Fruit fly (Drosophila melanogaster) whole organism, embryonic: Measurements from ENCODE around the gene CG2652.

Source experiments
- Antp ChIP-seq: fragments of 200-800 bp; sonication (Bioruptor generic); optimal IDR thresholded peaks from 3 replicates; lab custom pipeline; 2016; ENCODE audit warnings: missing biosample characterization, missing genetic modification characterization
- Asciz ChIP-seq: fragments of 200-800 bp; sonication (Bioruptor generic); optimal IDR thresholded peaks from 2 replicates; lab custom pipeline; 2017; ENCODE audit warnings: missing biosample characterization, mild to moderate bottlenecking, missing genetic modification characterization, missing genetic modification reagents
- C15 ChIP-seq: fragments of 200-800 bp; sonication (Bioruptor generic); IDR thresholded peaks from 3 replicates; pipeline ENCODE4 v1.3.6; 2022; ENCODE audit warnings: missing biosample characterization, missing genetic modification characterization
- CG10654 ChIP-seq: fragments of 200-800 bp; sonication (Bioruptor generic); optimal IDR thresholded peaks from 2 replicates; lab custom pipeline; 2016; ENCODE audit warnings: missing biosample characterization, missing genetic modification characterization
- CG11398 ChIP-seq: fragments of 200-800 bp; sonication (Bioruptor generic); optimal IDR thresholded peaks from 2 replicates; lab custom pipeline; 2016; ENCODE audit warnings: missing biosample characterization, missing genetic modification characterization
- CG12219 ChIP-seq: fragments of 200-800 bp; sonication (Bioruptor generic); optimal IDR thresholded peaks from 3 replicates; lab custom pipeline; 2018; ENCODE audit warnings: missing biosample characterization, mild to moderate bottlenecking, missing genetic modification characterization
- CG13296 ChIP-seq: fragments of 200-800 bp; sonication (Bioruptor generic); optimal IDR thresholded peaks from 3 replicates; lab custom pipeline; 2018; ENCODE audit warnings: missing biosample characterization, mild to moderate bottlenecking, missing genetic modification characterization
- CG14667 ChIP-seq: fragments of 200-800 bp; sonication (Bioruptor generic); IDR thresholded peaks from 2 replicates; pipeline ENCODE4 v1.3.6; 2022; ENCODE audit warnings: missing biosample characterization, missing genetic modification characterization
- CG15601 ChIP-seq: fragments of 200-800 bp; sonication (Bioruptor generic); optimal IDR thresholded peaks from 3 replicates; lab custom pipeline; 2019; ENCODE audit warnings: missing biosample characterization, mild to moderate bottlenecking, missing genetic modification characterization, moderate library complexity
- CG17328 ChIP-seq: fragments of 200-800 bp; sonication (Bioruptor generic); IDR thresholded peaks from 2 replicates; pipeline ENCODE4 v1.3.6; 2022; ENCODE audit warnings: missing biosample characterization, missing genetic modification characterization
- CG18619 ChIP-seq: fragments of 200-800 bp; sonication (Bioruptor generic); optimal IDR thresholded peaks from 3 replicates; lab custom pipeline; 2017; ENCODE audit warnings: missing biosample characterization, mild to moderate bottlenecking, missing genetic modification characterization
- CG18764 ChIP-seq: fragments of 200-800 bp; sonication (Bioruptor generic); optimal IDR thresholded peaks from 3 replicates; lab custom pipeline; 2016; ENCODE audit warnings: missing biosample characterization, missing genetic modification characterization
- CG2712 ChIP-seq: fragments of 200-800 bp; optimal IDR thresholded peaks from 3 replicates; lab custom pipeline; 2019; ENCODE audit warnings: missing biosample characterization, mild to moderate bottlenecking, missing genetic modification characterization, moderate library complexity
- CG3065 ChIP-seq: fragments of 200-800 bp; sonication (Bioruptor generic); optimal IDR thresholded peaks from 2 replicates; lab custom pipeline; 2016; ENCODE audit warnings: missing biosample characterization, missing genetic modification characterization
- CG3995 ChIP-seq: fragments of 200-800 bp; sonication (Bioruptor generic); optimal IDR thresholded peaks from 3 replicates; lab custom pipeline; 2016; ENCODE audit warnings: missing biosample characterization, missing genetic modification characterization
- CG4404 ChIP-seq: fragments of 200-800 bp; sonication (Bioruptor generic); IDR thresholded peaks from 2 replicates; pipeline ENCODE4 v1.3.6; 2022; ENCODE audit warnings: missing biosample characterization, missing genetic modification characterization
- CG8089 ChIP-seq: fragments of 200-800 bp; sonication (Bioruptor generic); optimal IDR thresholded peaks from 3 replicates; lab custom pipeline; 2016; ENCODE audit warnings: missing biosample characterization, missing genetic modification characterization
- CG9727 ChIP-seq: fragments of 200-800 bp; sonication (Bioruptor generic); optimal IDR thresholded peaks from 3 replicates; lab custom pipeline; 2017; ENCODE audit warnings: missing biosample characterization, mild to moderate bottlenecking, missing genetic modification characterization
- CG9797 ChIP-seq: fragments of 200-800 bp; sonication (Bioruptor generic); optimal IDR thresholded peaks from 3 replicates; lab custom pipeline; 2018; ENCODE audit warnings: missing biosample characterization, mild to moderate bottlenecking, missing genetic modification characterization
- CG9876 ChIP-seq: fragments of 200-800 bp; sonication (Bioruptor generic); optimal IDR thresholded peaks from 2 replicates; lab custom pipeline; 2016; ENCODE audit warnings: missing biosample characterization, missing genetic modification characterization
- Camta ChIP-seq: fragments of 200-800 bp; sonication (Bioruptor generic); optimal IDR thresholded peaks from 2 replicates; lab custom pipeline; 2016; ENCODE audit warnings: missing biosample characterization, missing genetic modification characterization
- Deaf1 ChIP-seq: fragments of 200-800 bp; optimal IDR thresholded peaks from 3 replicates; lab custom pipeline; 2019; ENCODE audit warnings: missing biosample characterization, mild to moderate bottlenecking, missing genetic modification characterization, moderate library complexity
- Fer1 ChIP-seq: fragments of 200-800 bp; sonication (Bioruptor generic); optimal IDR thresholded peaks from 2 replicates; lab custom pipeline; 2017; ENCODE audit warnings: missing biosample characterization, mild to moderate bottlenecking, missing genetic modification characterization
- HLH54F ChIP-seq: fragments of 200-800 bp; sonication (Bioruptor generic); optimal IDR thresholded peaks from 3 replicates; lab custom pipeline; 2016; ENCODE audit warnings: missing biosample characterization, missing genetic modification characterization
- Lim3 ChIP-seq: fragments of 200-800 bp; sonication (Bioruptor generic); IDR thresholded peaks from 2 replicates; pipeline ENCODE4 v1.3.6; 2022; ENCODE audit warnings: missing biosample characterization, missing genetic modification characterization
- Ptx1 ChIP-seq: fragments of 200-800 bp; sonication (Bioruptor generic); IDR thresholded peaks from 2 replicates; pipeline ENCODE4 v1.3.6; 2022; ENCODE audit warnings: missing biosample characterization, missing genetic modification characterization
- Sox102F ChIP-seq: fragments of 200-800 bp; sonication (Bioruptor generic); optimal IDR thresholded peaks from 2 replicates; lab custom pipeline; 2018; ENCODE audit warnings: missing biosample characterization, mild to moderate bottlenecking, missing genetic modification characterization, moderate library complexity
- Trl ChIP-seq, 3 experiments: fragments of >200 bp in 2 of 3; fragments of 200-800 bp in 1 of 3; sonication (Bioruptor generic) in 1 of 3; optimal IDR thresholded peaks; 2 replicates in 1 of 3; 3 replicates in 2 of 3; lab custom pipeline; 2016 to 2017; ENCODE audit warnings: missing biosample characterization in 1 of 3, missing genetic modification characterization in 1 of 3
- Xbp1 ChIP-seq: fragments of 200-800 bp; sonication (Bioruptor generic); optimal IDR thresholded peaks from 3 replicates; lab custom pipeline; 2016; ENCODE audit warnings: missing biosample characterization, mild to moderate bottlenecking, missing genetic modification characterization
- ab ChIP-seq: fragments of 200-800 bp; sonication (Bioruptor generic); optimal IDR thresholded peaks from 2 replicates; lab custom pipeline; 2016; ENCODE audit warnings: missing biosample characterization, missing genetic modification characterization
- abd-A ChIP-seq: fragments of 200-800 bp; sonication (Bioruptor generic); optimal IDR thresholded peaks from 3 replicates; lab custom pipeline; 2019; ENCODE audit warnings: missing biosample characterization, mild to moderate bottlenecking, missing genetic modification characterization, moderate library complexity
- bsh ChIP-seq, 2 experiments: fragments of 200-800 bp; sonication (Bioruptor generic); optimal IDR thresholded peaks; 2 replicates each; lab custom pipeline; 2017 to 2018; ENCODE audit warnings: mild to moderate bottlenecking in 2 of 2, missing biosample characterization in 2 of 2, missing genetic modification characterization in 2 of 2, moderate library complexity in 1 of 2
- dimm ChIP-seq: fragments of 200-800 bp; sonication (Bioruptor generic); IDR thresholded peaks from 2 replicates; pipeline ENCODE4 v1.3.6; 2022; ENCODE audit warnings: missing biosample characterization, missing genetic modification characterization
- disco-r ChIP-seq: fragments of 200-800 bp; sonication (Bioruptor generic); optimal IDR thresholded peaks from 2 replicates; lab custom pipeline; 2016; ENCODE audit warnings: missing biosample characterization, missing genetic modification characterization
- grn ChIP-seq: fragments of 200-800 bp; sonication (Bioruptor generic); optimal IDR thresholded peaks from 3 replicates; lab custom pipeline; 2017; ENCODE audit warnings: missing biosample characterization, missing genetic modification characterization
- gsb ChIP-seq: fragments of 200-800 bp; sonication (Bioruptor generic); IDR thresholded peaks from 2 replicates; pipeline ENCODE4 v1.3.6; 2022; ENCODE audit warnings: missing biosample characterization, missing genetic modification characterization
- hkb ChIP-seq, 2 experiments: fragments of 200-800 bp in 1 of 2; fragments of >200 bp in 1 of 2; sonication (Bioruptor generic) in 1 of 2; IDR thresholded peaks in 1 of 2; optimal IDR thresholded peaks in 1 of 2; 2 replicates each; pipeline versions ENCODE4 v1.3.6 to Lab custom; 2017 to 2022; ENCODE audit warnings: missing biosample characterization in 1 of 2, missing genetic modification characterization in 1 of 2
- lab ChIP-seq: fragments of 200-800 bp; sonication (Bioruptor generic); optimal IDR thresholded peaks from 3 replicates; lab custom pipeline; 2017; ENCODE audit warnings: missing biosample characterization, missing genetic modification characterization, mild to moderate bottlenecking, moderate library complexity, missing genetic modification reagents
- lbe ChIP-seq: fragments of 200-800 bp; sonication (Bioruptor generic); optimal IDR thresholded peaks from 2 replicates; lab custom pipeline; 2016; ENCODE audit warnings: missing biosample characterization, mild to moderate bottlenecking, missing genetic modification characterization
- peb ChIP-seq: fragments of 200-800 bp; sonication (Bioruptor generic); IDR thresholded peaks from 2 replicates; pipeline ENCODE4 v1.3.6; 2022; ENCODE audit warnings: missing biosample characterization, missing genetic modification characterization
- psq ChIP-seq: fragments of 200-800 bp; sonication (Bioruptor generic); optimal IDR thresholded peaks from 2 replicates; lab custom pipeline; 2017; ENCODE audit warnings: missing biosample characterization, missing genetic modification characterization
- sens ChIP-seq: fragments of 200-800 bp; sonication (Bioruptor generic); peaks from one replicate; lab custom pipeline; 2016; ENCODE audit warnings: missing biosample characterization, missing genetic modification characterization
- stwl ChIP-seq: fragments of 200-800 bp; sonication (Bioruptor generic); optimal IDR thresholded peaks from 3 replicates; lab custom pipeline; 2018; ENCODE audit warnings: missing biosample characterization, mild to moderate bottlenecking, missing genetic modification characterization, moderate library complexity
- sug ChIP-seq: fragments of 200-800 bp; optimal IDR thresholded peaks from 2 replicates; lab custom pipeline; 2019; ENCODE audit warnings: missing biosample characterization, mild to moderate bottlenecking, missing genetic modification characterization, moderate library complexity
- tgo ChIP-seq: fragments of 200-800 bp; sonication (Bioruptor generic); IDR thresholded peaks from 3 replicates; pipeline ENCODE4 v1.3.6; 2022; ENCODE audit warnings: missing biosample characterization, missing genetic modification characterization
- toy ChIP-seq: fragments of 200-800 bp; sonication (Bioruptor generic); IDR thresholded peaks from 2 replicates; pipeline ENCODE4 v1.3.6; 2022; ENCODE audit warnings: missing biosample characterization, missing genetic modification characterization
- ttk ChIP-seq: fragments of 200-800 bp; sonication (Bioruptor generic); IDR thresholded peaks from 2 replicates; pipeline ENCODE4 v2.1.2; 2022; ENCODE audit warnings: missing biosample characterization, missing genetic modification characterization
- vnd ChIP-seq: fragments of 200-800 bp; sonication (Bioruptor generic); IDR thresholded peaks from 3 replicates; pipeline ENCODE4 v1.3.6; 2022; ENCODE audit warnings: missing biosample characterization, missing genetic modification characterization; ENCODE audit not compliant: partially characterized antibody
- vvl ChIP-seq: fragments of 200-800 bp; sonication (Bioruptor generic); IDR thresholded peaks from 2 replicates; pipeline ENCODE4 v1.3.6; 2022; ENCODE audit warnings: missing biosample characterization, missing genetic modification characterization
- wdn ChIP-seq: fragments of 200-800 bp; sonication (Bioruptor generic); IDR thresholded peaks from 2 replicates; pipeline ENCODE4 v1.3.6; 2022; ENCODE audit warnings: missing biosample characterization, missing genetic modification characterization
- wek ChIP-seq: fragments of 200-800 bp; sonication (Bioruptor generic); optimal IDR thresholded peaks from 3 replicates; lab custom pipeline; 2018; ENCODE audit warnings: missing biosample characterization, mild to moderate bottlenecking, missing genetic modification characterization, moderate library complexity

The CG2652 gene

DNA sequence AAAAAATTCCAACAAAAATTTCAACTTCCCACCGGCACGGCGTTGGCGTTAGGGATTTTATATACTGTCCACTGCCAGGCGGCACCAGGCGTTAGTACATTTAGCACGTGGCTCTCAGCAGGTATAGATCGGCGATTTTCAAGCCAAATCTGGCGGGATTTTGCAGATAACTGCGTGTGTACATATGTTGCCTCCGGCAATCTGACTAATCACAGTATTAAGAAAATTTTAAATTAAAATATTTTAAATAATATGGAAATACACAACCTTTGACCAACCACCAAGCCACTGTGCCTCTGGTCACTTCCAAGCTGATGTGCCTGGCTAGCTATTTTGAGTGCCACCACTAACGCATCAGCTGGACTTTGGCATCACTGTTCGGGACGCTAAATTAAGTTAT, 49.4 kb upstream of the CG2652 start, which contains the start of the genes ttm50 and CG2712 (continued):
- TF ChIP-seq CG9797 (GFP tag; lab: Kevin White, UChicago) (peak; percentile 88), Lim3 (GFP tag; lab: Robert Waterston, UW) (no peak), vnd (GFP tag; lab: Robert Waterston, UW) (no peak), dimm (no peak), vvl (GFP tag; lab: Robert Waterston, UW) (peak; percentile 53; the same call in 1 of the 2 replicates), Sox102F (GFP tag; lab: Kevin White, UChicago) (no peak), bsh (GFP tag; optimal IDR thresholded peaks at IDR 0.05; lab: Kevin White, UChicago) (peak in 1 of 2 experiments; percentile 39), gsb (GFP tag; lab: Robert Waterston, UW) (no peak; the same call in 1 of the 2 replicates), CG14667 (GFP tag; lab: Robert Waterston, UW) (peak; percentile 46), Ptx1 (peak; percentile 71), toy (no peak), wdn (GFP tag; lab: Robert Waterston, UW) (no peak), Asciz (GFP tag; lab: Kevin White, UChicago) (no peak), abd-A (no peak), CG3065 (GFP tag; lab: Kevin White, UChicago) (no peak), CG11398 (no peak), CG3995 (peak; percentile 55), peb (GFP tag; lab: Robert Waterston, UW) (no peak; the same call in 1 of the 2 replicates), CG8089 (GFP tag; lab: Kevin White, UChicago) (no peak), CG17328 (no peak), CG13296 (GFP tag; lab: Kevin White, UChicago) (no peak), hkb (optimal IDR thresholded peaks at IDR 0.05; lab: Kevin White, UChicago) (no peak), hkb (GFP tag; IDR thresholded peaks at IDR 0.05; lab: Robert Waterston, UW) (no peak), wek (no peak), Xbp1 (GFP tag; lab: Kevin White, UChicago) (peak; percentile 70), tgo (peak; percentile 49; the same call in 1 of the 3 replicates), Antp (GFP tag; lab: Kevin White, UChicago) (no peak), CG9876 (GFP tag; lab: Kevin White, UChicago) (no peak), stwl (peak; percentile 14), CG2712 (tag; lab: Kevin White, UChicago) (peak; percentile 93), ab (no peak), psq (GFP tag; lab: Kevin White, UChicago) (no peak), disco-r (GFP tag; lab: Kevin White, UChicago) (no peak), CG18764 (GFP tag; lab: Kevin White, UChicago) (no peak), CG15601 (no peak), C15 (GFP tag; lab: Robert Waterston, UW) (0 out of 3 replicates have a peak, but pooled peaks have one; percentile 40), CG18619 (no peak), sug (tag; lab: Kevin White, UChicago) (peak; percentile 79), CG9727 (GFP tag; lab: Kevin White, UChicago) (peak; percentile 70), Camta (no peak), CG4404 (GFP tag; lab: Robert Waterston, UW) (peak; percentile 60), Trl (optimal IDR thresholded peaks at IDR 0.05; lab: Kevin White, UChicago) (no peak), Trl (GFP tag; optimal IDR thresholded peaks at IDR 0.05; lab: Kevin White, UChicago) (no peak), HLH54F (GFP tag; lab: Kevin White, UChicago) (peak; percentile 37), CG12219 (GFP tag; lab: Kevin White, UChicago) (no peak), lbe (peak; percentile 13), sens (GFP tag; lab: Kevin White, UChicago) (no peak), ttk (GFP tag; lab: Robert Waterston, UW) (no peak), CG10654 (peak; percentile 22), lab (GFP tag; lab: Kevin White, UChicago) (no peak), Fer1 (peak; percentile 64), Deaf1 (tag; lab: Kevin White, UChicago) (no peak), grn (GFP tag; lab: Kevin White, UChicago) (no peak)
